Fruit fly (Drosophila melanogaster) S2 (cell line): ENCODE results near the gene CG8915.

Source experiments
- CG8478 ChIP-seq: fragments of >200 bp; optimal IDR thresholded peaks from 2 replicates; lab custom pipeline; 2018
- CTCF ChIP-seq, 2 experiments: fragments of >200 bp; optimal IDR thresholded peaks; 2 replicates each; lab custom pipeline; 2018

- TF ChIP-seq CG8478: no peak
- TF ChIP-seq CTCF (optimal IDR thresholded peaks at IDR 0.05; lab: Kevin White, UChicago): no peak
Observed at dm6 chrX:17294169-17294833, 49.5 kb upstream of the CG8915 start.
